Fruit fly (Drosophila melanogaster): Measurements from ENCODE around the gene CG13293.

Gene CG13293

DNA sequence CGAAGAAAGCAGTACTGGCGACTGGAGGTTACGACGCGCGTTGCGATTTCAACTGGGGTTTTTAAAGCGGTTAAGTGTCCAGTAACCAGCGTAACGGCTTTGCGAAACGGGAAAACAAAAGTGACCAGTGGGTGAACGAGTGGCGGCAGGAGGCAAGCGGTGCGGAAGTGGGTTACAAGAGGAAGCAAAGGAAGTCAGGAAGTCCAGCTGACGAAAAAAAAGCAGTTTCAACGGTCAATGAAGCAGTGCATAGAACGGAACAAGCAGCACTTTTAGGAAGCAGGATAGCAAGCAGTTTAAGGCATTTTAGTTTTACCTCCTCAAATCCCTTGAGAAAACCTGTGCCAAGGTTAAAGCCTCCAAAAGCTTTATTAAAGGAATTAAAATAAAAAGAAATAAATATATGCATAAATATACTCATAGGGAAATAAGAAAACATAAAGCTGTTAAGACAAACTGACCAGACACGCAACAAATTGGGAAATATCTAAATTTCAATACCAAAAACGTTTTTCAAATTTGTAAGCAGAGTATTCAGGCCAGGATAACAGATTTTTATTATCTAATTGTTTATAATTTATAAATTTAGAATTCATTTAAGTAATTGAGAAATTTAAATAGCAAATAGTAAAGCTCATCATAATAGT lies 23.5 kb upstream of the CG13293 start, which contains the start of gene CG6592 (continued):
- TF ChIP-seq CG17829 (tag; optimal IDR thresholded peaks at IDR 0.05), result peak; percentile 15
- peak; percentile 45 for TF ChIP-seq Mad (GFP tag; optimal IDR thresholded peaks at IDR 0.05)
- TF ChIP-seq CG11398 (GFP tag; optimal IDR thresholded peaks at IDR 0.05), result peak; percentile 24
- peak; percentile 44 for TF ChIP-seq CG12236 (GFP tag; optimal IDR thresholded peaks at IDR 0.05)
- no peak for TF ChIP-seq E2f2 (GFP tag; IDR thresholded peaks at IDR 0.05)
- peak; percentile 44 for TF ChIP-seq CG18619 (GFP tag; optimal IDR thresholded peaks at IDR 0.05)
- peak; percentile 40 for TF ChIP-seq Lhr (GFP tag; optimal IDR thresholded peaks at IDR 0.05)
- TF ChIP-seq CG7839 (tag; optimal IDR thresholded peaks at IDR 0.05), result peak; percentile 49
- TF ChIP-seq shn (GFP tag; optimal IDR thresholded peaks at IDR 0.05), result peak; percentile 32
- peak; percentile 4 for TF ChIP-seq disco-r (GFP tag; optimal IDR thresholded peaks at IDR 0.05)
- TF ChIP-seq onecut (GFP tag; IDR thresholded peaks at IDR 0.05), result 0 out of 2 replicates have a peak, but pooled peaks have one; percentile 13
- TF ChIP-seq CG13296 (GFP tag; optimal IDR thresholded peaks at IDR 0.05), result no peak
- TF ChIP-seq Fer3 (tag; optimal IDR thresholded peaks at IDR 0.05), result no peak
- TF ChIP-seq sob (GFP tag; IDR thresholded peaks at IDR 0.05), result no peak; the same call in 1 of the 2 replicates
- TF ChIP-seq Bgb (GFP tag; IDR thresholded peaks at IDR 0.05; ENCODE audit: partially characterized antibody), result no peak
- TF ChIP-seq so (GFP tag; IDR thresholded peaks at IDR 0.05), result 0 out of 3 replicates have a peak, but pooled peaks have one; percentile 25
- peak; percentile 62 for TF ChIP-seq CG10209 (GFP tag; optimal IDR thresholded peaks at IDR 0.05)
- TF ChIP-seq zf30C (GFP tag; optimal IDR thresholded peaks at IDR 0.05), result no peak
- TF ChIP-seq gem (tag; optimal IDR thresholded peaks at IDR 0.05), result peak; percentile 8
- peak; percentile 17 for TF ChIP-seq az2 (GFP tag; optimal IDR thresholded peaks at IDR 0.05)
- no peak for TF ChIP-seq nerfin-1 (tag; optimal IDR thresholded peaks at IDR 0.05)
- no peak for TF ChIP-seq CG3847 (GFP tag; IDR thresholded peaks at IDR 0.05)
- TF ChIP-seq Adf1 (GFP tag; IDR thresholded peaks at IDR 0.05), result no peak
- TF ChIP-seq crp (GFP tag; optimal IDR thresholded peaks at IDR 0.05), result peak in 1 of 2 experiments; percentile 57
- TF ChIP-seq unpg (GFP tag; optimal IDR thresholded peaks at IDR 0.05), result peak; percentile 18
- peak; percentile 12; the same call in 1 of the 2 replicates for TF ChIP-seq amos (GFP tag; IDR thresholded peaks at IDR 0.05; ENCODE audit: partially characterized antibody)
- TF ChIP-seq CG18476 (GFP tag; optimal IDR thresholded peaks at IDR 0.05), result no peak
- peak; percentile 4 for TF ChIP-seq CG12744 (GFP tag; optimal IDR thresholded peaks at IDR 0.05)
- TF ChIP-seq CG15601 (tag; optimal IDR thresholded peaks at IDR 0.05), result no peak
- TF ChIP-seq slou (GFP tag; optimal IDR thresholded peaks at IDR 0.05), result no peak
- TF ChIP-seq nom (GFP tag; optimal IDR thresholded peaks at IDR 0.05), result no peak
- TF ChIP-seq jumu (GFP tag; optimal IDR thresholded peaks at IDR 0.05), result no peak
- no peak for TF ChIP-seq bigmax (GFP tag; optimal IDR thresholded peaks at IDR 0.05)
- TF ChIP-seq CG1792 (GFP tag; optimal IDR thresholded peaks at IDR 0.05), result no peak
- TF ChIP-seq CG6683 (GFP tag; optimal IDR thresholded peaks at IDR 0.05), result no peak
- TF ChIP-seq dmrt11E (tag; optimal IDR thresholded peaks at IDR 0.05), result peak; percentile 78
- TF ChIP-seq Pdp1 (GFP tag; optimal IDR thresholded peaks at IDR 0.05), result peak in 1 of 2 experiments; percentile 8
- TF ChIP-seq CG11723 (GFP tag; optimal IDR thresholded peaks at IDR 0.05), result peak; percentile 11
- TF ChIP-seq CG17385 (GFP tag; optimal IDR thresholded peaks at IDR 0.05), result peak; percentile 66
- TF ChIP-seq peb (GFP tag; IDR thresholded peaks at IDR 0.05), result no peak
- TF ChIP-seq CG14860 (GFP tag; IDR thresholded peaks at IDR 0.05; ENCODE audit: partially characterized antibody), result no peak
- TF ChIP-seq CG2199 (GFP tag; IDR thresholded peaks at IDR 0.05), result no peak
- peak; percentile 20 for TF ChIP-seq wek (GFP tag; optimal IDR thresholded peaks at IDR 0.05)
- no peak for TF ChIP-seq CG14441 (GFP tag; IDR thresholded peaks at IDR 0.05)
- TF ChIP-seq Xbp1 (GFP tag; optimal IDR thresholded peaks at IDR 0.05), result peak; percentile 29
- peak; percentile 70; the same call in 1 of the 2 replicates for TF ChIP-seq chm (GFP tag; IDR thresholded peaks at IDR 0.05)
- TF ChIP-seq stc (GFP tag; IDR thresholded peaks at IDR 0.05), result no peak
- peak; percentile 43; the same call in 1 of the 3 replicates for TF ChIP-seq ci (GFP tag; IDR thresholded peaks at IDR 0.05)
- no peak for TF ChIP-seq CG6654 (GFP tag; optimal IDR thresholded peaks at IDR 0.05)
